Fruit fly (Drosophila melanogaster) Kc167 (cell line): ENCODE data around the gene Pka-C2.

Experiments used
- Myc ChIP-seq: fragments of >200 bp; optimal IDR thresholded peaks from 2 replicates; lab custom pipeline; 2017; ENCODE audit warnings: missing external identifiers
- Sin3A ChIP-seq: fragments of >200 bp; optimal IDR thresholded peaks from 2 replicates; lab custom pipeline; 2018; ENCODE audit warnings: missing external identifiers
- h ChIP-seq: fragments of >200 bp; optimal IDR thresholded peaks from 3 replicates; lab custom pipeline; 2018; ENCODE audit warnings: missing external identifiers
- psq ChIP-seq: fragments of >200 bp; optimal IDR thresholded peaks from 2 replicates; lab custom pipeline; 2017; ENCODE audit warnings: missing external identifiers
- ttk ChIP-seq: sonication (Bioruptor generic); optimal IDR thresholded peaks from 2 replicates; lab custom pipeline; 2017; ENCODE audit warnings: missing external identifiers

DNA sequence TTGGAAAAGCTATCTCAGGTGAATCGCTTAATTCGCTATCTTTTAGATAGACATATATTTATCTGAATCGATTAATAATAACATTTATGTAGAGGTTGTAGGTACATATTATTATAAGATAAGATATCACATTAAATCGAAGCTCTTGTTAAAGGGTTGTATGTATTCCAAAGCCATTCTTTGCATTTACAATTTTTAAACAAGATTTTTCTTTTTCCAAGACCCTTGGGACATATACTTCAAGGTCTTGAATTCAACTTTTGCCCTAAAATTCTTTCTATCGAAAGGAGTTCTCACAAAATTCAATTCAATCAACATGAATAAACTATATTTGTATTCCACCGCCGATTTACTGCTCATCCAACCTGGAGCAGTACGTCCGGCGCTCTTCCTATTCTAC is 48.1 kb downstream of the Pka-C2 start, which contains the start of gene CG34432:
- TF ChIP-seq ttk (lab: Kevin White, UChicago): no peak
- TF ChIP-seq Sin3A (lab: Kevin White, UChicago): no peak
- TF ChIP-seq h (lab: Kevin White, UChicago): no peak
- TF ChIP-seq psq (lab: Kevin White, UChicago): no peak
- no peak for TF ChIP-seq Myc (lab: Kevin White, UChicago)
